Fruit fly (Drosophila melanogaster) whole organism, adult: ENCODE measurements around the gene Cpr73D.

ENCODE experiments used
- CG11617 ChIP-seq: fragments of 200-800 bp; sonication (Bioruptor generic); optimal IDR thresholded peaks from 2 replicates; lab custom pipeline; 2017; ENCODE audit warnings: mild to moderate bottlenecking, missing biosample characterization, missing genetic modification reagents, missing genetic modification characterization
- CG14711 ChIP-seq: fragments of 200-800 bp; sonication (Bioruptor generic); optimal IDR thresholded peaks from 2 replicates; lab custom pipeline; 2018; ENCODE audit warnings: missing biosample characterization, mild to moderate bottlenecking, missing genetic modification characterization, moderate library complexity
- CG5204 ChIP-seq: fragments of 200-800 bp; sonication (Bioruptor generic); optimal IDR thresholded peaks from 2 replicates; lab custom pipeline; 2016; ENCODE audit warnings: missing biosample characterization, missing genetic modification characterization
- Crg-1 ChIP-seq: fragments of 200-800 bp; sonication (Bioruptor generic); optimal IDR thresholded peaks from 2 replicates; lab custom pipeline; 2016; ENCODE audit warnings: missing biosample characterization, missing genetic modification characterization
- Hr96 ChIP-seq: fragments of 200-800 bp; sonication (Bioruptor generic); optimal IDR thresholded peaks from 2 replicates; lab custom pipeline; 2016; ENCODE audit warnings: missing biosample characterization, missing genetic modification characterization
- cic ChIP-seq: fragments of 200-800 bp; sonication (Bioruptor generic); optimal IDR thresholded peaks from 2 replicates; lab custom pipeline; 2017; ENCODE audit warnings: missing biosample characterization, mild to moderate bottlenecking, missing genetic modification characterization, moderate library complexity
- cnc ChIP-seq, 2 experiments: fragments of >200 bp; optimal IDR thresholded peaks; 2 replicates each; lab custom pipeline; 2017
- kay ChIP-seq: fragments of 200-800 bp; sonication (Bioruptor generic); peaks from one replicate; lab custom pipeline; 2016; ENCODE audit warnings: missing biosample characterization, missing genetic modification characterization, borderline replicate concordance
- ovo ChIP-seq: fragments of 200-800 bp; sonication (Bioruptor generic); optimal IDR thresholded peaks from 2 replicates; lab custom pipeline; 2016; ENCODE audit warnings: missing biosample characterization, missing genetic modification characterization
- pad ChIP-seq: fragments of 200-800 bp; sonication (Bioruptor generic); optimal IDR thresholded peaks from 3 replicates; lab custom pipeline; 2017; ENCODE audit warnings: missing biosample characterization, missing genetic modification characterization, mild to moderate bottlenecking, moderate library complexity, missing genetic modification reagents

dm6 chr3L:17006250-17006693 lies 48.8 kb upstream of the Cpr73D start:
- TF ChIP-seq Hr96 (GFP tag; lab: Kevin White, UChicago) (no peak), ovo (GFP tag; lab: Kevin White, UChicago) (peak; percentile 15), CG14711 (tag; lab: Kevin White, UChicago) (no peak), cic (GFP tag; lab: Kevin White, UChicago) (peak; percentile 78), kay (GFP tag; lab: Kevin White, UChicago) (no peak), cnc (optimal IDR thresholded peaks at IDR 0.05; lab: Kevin White, UChicago) (no peak), CG11617 (GFP tag; lab: Kevin White, UChicago) (no peak), pad (GFP tag; lab: Kevin White, UChicago) (no peak), Crg-1 (GFP tag; lab: Kevin White, UChicago) (no peak), CG5204 (GFP tag; lab: Kevin White, UChicago) (no peak)
